Worm (Caenorhabditis elegans) whole organism, late embryonic: ENCODE data around the gene T16G1.9.

Experiments used
- C08G9.2 ChIP-seq: sonication (generic microtip); optimal IDR thresholded peaks from 2 replicates; lab custom pipeline; 2016; ENCODE audit warnings: mild to moderate bottlenecking, missing genetic modification characterization, moderate library complexity, missing compliant biosample characterization
- C38D4.7 ChIP-seq: fragments of 200-800 bp; sonication (Bioruptor generic); optimal IDR thresholded peaks from 2 replicates; lab custom pipeline; 2018; ENCODE audit warnings: mild to moderate bottlenecking, missing genetic modification characterization, moderate library complexity, missing compliant biosample characterization
- ceh-14 ChIP-seq: sonication (generic microtip); optimal IDR thresholded peaks from 2 replicates; lab custom pipeline; 2016; ENCODE audit warnings: missing genotype, missing genetic modification characterization, missing compliant biosample characterization
- ceh-19 ChIP-seq: fragments of 200-800 bp; sonication (Bioruptor generic); optimal IDR thresholded peaks from 2 replicates; lab custom pipeline; 2018; ENCODE audit warnings: mild to moderate bottlenecking, missing genetic modification characterization, missing compliant biosample characterization
- ceh-31 ChIP-seq: sonication (generic microtip); optimal IDR thresholded peaks from 2 replicates; lab custom pipeline; 2016; ENCODE audit warnings: missing genetic modification characterization, missing compliant biosample characterization
- ceh-34 ChIP-seq: sonication (generic microtip); optimal IDR thresholded peaks from 2 replicates; lab custom pipeline; 2016; ENCODE audit warnings: mild to moderate bottlenecking, missing genetic modification characterization, missing compliant biosample characterization
- ceh-45 ChIP-seq: fragments of 200-800 bp; sonication (Bioruptor generic); IDR thresholded peaks from 2 replicates; pipeline ENCODE4 v1.3.6; 2022; ENCODE audit warnings: missing genetic modification reagents, missing genetic modification characterization, missing compliant biosample characterization
- dmd-4 ChIP-seq: sonication (generic microtip); optimal IDR thresholded peaks from 2 replicates; lab custom pipeline; 2016; ENCODE audit warnings: borderline replicate concordance, missing genetic modification characterization, missing compliant biosample characterization
- dve-1 ChIP-seq: sonication (generic microtip); optimal IDR thresholded peaks from 2 replicates; lab custom pipeline; 2017; ENCODE audit warnings: antibody characterized with exemption, mild to moderate bottlenecking, missing genetic modification characterization, missing compliant biosample characterization
- fax-1 ChIP-seq: sonication (generic microtip); optimal IDR thresholded peaks from 2 replicates; lab custom pipeline; 2016; ENCODE audit warnings: missing genotype, missing genetic modification characterization, missing compliant biosample characterization
- fkh-10 ChIP-seq: fragments of 150-350 bp; optimal IDR thresholded peaks from 2 replicates; lab custom pipeline; 2014; ENCODE audit warnings: missing biosample characterization, missing genetic modification reagents, missing genetic modification characterization
- hlh-13 ChIP-seq: fragments of 200-800 bp; sonication (Bioruptor generic); optimal IDR thresholded peaks from 2 replicates; lab custom pipeline; 2018; ENCODE audit warnings: mild to moderate bottlenecking, missing genetic modification characterization, missing compliant biosample characterization
- hlh-15 ChIP-seq: sonication (generic microtip); optimal IDR thresholded peaks from 2 replicates; lab custom pipeline; 2016; ENCODE audit warnings: missing genetic modification characterization, missing compliant biosample characterization
- madf-2 ChIP-seq: sonication (generic microtip); optimal IDR thresholded peaks from 2 replicates; lab custom pipeline; 2017; ENCODE audit warnings: missing genetic modification characterization, missing compliant biosample characterization
- nfya-1 ChIP-seq: sonication (generic microtip); optimal IDR thresholded peaks from 2 replicates; lab custom pipeline; 2017; ENCODE audit warnings: missing genetic modification characterization, mild to moderate bottlenecking, missing compliant biosample characterization, antibody characterized with exemption, moderate library complexity
- npax-4 ChIP-seq: sonication (generic microtip); optimal IDR thresholded peaks from 2 replicates; lab custom pipeline; 2016; ENCODE audit warnings: missing genetic modification characterization, missing compliant biosample characterization
- pat-9 ChIP-seq: fragments of 200-800 bp; sonication (Bioruptor generic); optimal IDR thresholded peaks from 2 replicates; lab custom pipeline; 2018; ENCODE audit warnings: mild to moderate bottlenecking, missing genetic modification characterization, moderate library complexity, missing compliant biosample characterization
- pax-1 ChIP-seq: fragments of 150-350 bp; optimal IDR thresholded peaks from 2 replicates; lab custom pipeline; 2014; ENCODE audit warnings: missing biosample characterization, missing genetic modification characterization
- pros-1 ChIP-seq: fragments of 150-350 bp; optimal IDR thresholded peaks from 2 replicates; lab custom pipeline; 2014; ENCODE audit warnings: missing biosample characterization, missing genetic modification reagents, missing genetic modification characterization
- ref-2 ChIP-seq: sonication (generic microtip); optimal IDR thresholded peaks from 2 replicates; lab custom pipeline; 2016; ENCODE audit warnings: missing genetic modification characterization, missing compliant biosample characterization
- sox-2 ChIP-seq: fragments of 200-800 bp; sonication (Bioruptor generic); IDR thresholded peaks from 2 replicates; pipeline ENCODE4 v1.3.6; 2022; ENCODE audit warnings: missing genetic modification reagents, missing genetic modification characterization, missing compliant biosample characterization
- sox-4 ChIP-seq: sonication (generic microtip); optimal IDR thresholded peaks from 2 replicates; lab custom pipeline; 2017; ENCODE audit warnings: mild to moderate bottlenecking, missing genetic modification characterization, inconsistent platforms, missing compliant biosample characterization
- syd-9 ChIP-seq: sonication (generic microtip); optimal IDR thresholded peaks from 2 replicates; lab custom pipeline; 2016; ENCODE audit warnings: mild to moderate bottlenecking, missing genetic modification characterization, moderate library complexity, missing compliant biosample characterization
- tbx-2 ChIP-seq: sonication (generic microtip); optimal IDR thresholded peaks from 2 replicates; lab custom pipeline; 2016; ENCODE audit warnings: missing genetic modification characterization, missing compliant biosample characterization
- unc-3 ChIP-seq, 2 experiments: fragments of 200-800 bp in 1 of 2; sonication (Bioruptor generic) in 1 of 2; sonication (generic microtip) in 1 of 2; conservative IDR thresholded peaks in 1 of 2; optimal IDR thresholded peaks in 1 of 2; 2 replicates each; pipeline versions ENCODE4 v1.3.6 to Lab custom; 2016 to 2022; ENCODE audit warnings: missing compliant biosample characterization in 2 of 2, missing genetic modification characterization in 2 of 2, missing genetic modification reagents in 1 of 2
- unc-42 ChIP-seq: sonication (generic microtip); optimal IDR thresholded peaks from 2 replicates; lab custom pipeline; 2016; ENCODE audit warnings: missing genotype, missing genetic modification characterization, missing compliant biosample characterization
- unc-55 ChIP-seq: sonication (generic microtip); optimal IDR thresholded peaks from 2 replicates; lab custom pipeline; 2017; ENCODE audit warnings: missing biosample characterization, missing genetic modification reagents, missing genetic modification characterization

The T16G1.9 gene

ce11 chrV:12907436-12907835 lies 43.2 kb downstream of the T16G1.9 start:
- TF ChIP-seq unc-55 (GFP tag; lab: Kevin White, UChicago) (peak; percentile 73), dve-1 (tag; lab: Kevin White, UChicago) (no peak)

DNA sequence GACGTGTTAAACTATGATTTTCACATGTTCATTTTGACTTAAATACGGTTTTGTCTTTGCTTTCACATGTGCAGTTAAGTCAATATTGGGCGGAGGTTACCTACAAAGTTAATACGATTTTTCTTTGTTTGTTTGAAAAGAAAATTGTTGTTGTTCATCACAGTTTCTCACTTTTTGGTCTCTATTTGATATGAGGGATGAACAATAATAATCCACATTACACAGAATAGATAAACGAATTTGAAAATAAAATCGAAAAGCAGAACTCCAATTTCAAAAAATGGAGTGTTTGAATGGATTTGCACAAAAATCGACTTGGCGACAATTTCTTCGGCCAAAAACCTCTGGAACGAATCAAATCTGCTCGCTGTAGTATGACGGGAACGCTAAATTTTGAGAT lies 43.9 kb downstream of the T16G1.9 start, which contains the start of gene ttr-29:
ttr-29 (minus strand) TSS at position 101 of the 400 bp plus-strand sequence.
- TF ChIP-seq hlh-15 (tag; lab: Kevin White, UChicago) (no peak), ceh-45 (GFP tag; lab: Robert Waterston, UW) (no peak)

- TF ChIP-seq ceh-45 (GFP tag; lab: Robert Waterston, UW) (no peak), madf-2 (tag; lab: Kevin White, UChicago) (no peak)
These were observed 45.6 kb downstream of the T16G1.9 start, which contains the start of gene ttr-28 for ce11 chrV:12905074-12905473. Gene ttr-28 (minus strand): TSS chrV:12905174.

DNA sequence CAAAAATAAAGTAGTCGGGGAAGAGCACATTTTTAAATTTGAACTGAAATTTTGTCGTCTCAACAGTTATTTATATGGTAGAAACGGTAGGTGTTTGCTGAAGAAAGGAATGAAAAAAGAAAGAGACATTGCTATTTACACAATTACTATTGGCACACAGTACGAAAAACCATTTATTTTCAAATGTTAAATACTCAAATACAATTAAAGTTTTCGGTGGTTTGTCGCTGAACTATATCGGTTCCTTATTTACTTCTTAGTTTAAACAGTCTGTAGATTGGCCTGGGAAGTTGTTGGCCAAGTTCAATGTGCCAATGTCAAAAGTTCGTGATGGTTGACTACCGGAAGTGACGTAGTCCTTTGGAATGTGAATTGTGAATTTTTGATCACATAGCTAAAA lies 46.6 kb downstream of the T16G1.9 start, which contains the start of gene ttr-27:
ttr-27 (minus strand) TSS at position 45 of the 400 bp plus-strand sequence.
- TF ChIP-seq sox-2 (GFP tag; lab: Robert Waterston, UW) = no peak
- TF ChIP-seq hlh-15 (tag; lab: Kevin White, UChicago) = no peak
- TF ChIP-seq pros-1 (tag; lab: Kevin White, UChicago) = no peak
- TF ChIP-seq hlh-13 (GFP tag; lab: Kevin White, UChicago) = no peak
- TF ChIP-seq dmd-4 = no peak
- TF ChIP-seq fax-1 (tag; lab: Kevin White, UChicago) = no peak
- no peak for TF ChIP-seq pat-9 (tag; lab: Kevin White, UChicago)
- TF ChIP-seq syd-9 (tag; lab: Kevin White, UChicago) = no peak
- TF ChIP-seq ref-2 (tag; lab: Kevin White, UChicago) = no peak
- TF ChIP-seq ceh-34 (tag; lab: Kevin White, UChicago) = no peak

DNA sequence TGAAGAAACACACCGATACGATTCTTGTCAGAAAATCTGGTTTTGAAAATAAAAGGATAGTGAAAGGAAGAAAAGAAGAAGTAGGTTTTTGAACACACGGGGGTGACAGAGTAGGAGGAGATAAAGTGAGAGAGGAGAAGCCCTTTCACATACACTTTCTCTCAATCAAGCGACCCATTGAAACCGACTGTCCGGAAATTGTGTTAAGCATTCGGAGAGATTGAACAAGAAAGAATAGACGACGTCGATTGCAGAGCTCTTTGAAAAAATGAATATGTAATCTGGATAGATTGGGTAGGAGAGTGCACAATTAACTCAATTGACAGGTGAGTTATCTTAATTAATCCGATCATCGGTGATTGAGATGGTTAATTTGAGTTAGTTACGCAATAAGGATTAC lies 49.4 kb downstream of the T16G1.9 start:
- TF ChIP-seq unc-42 (tag; lab: Kevin White, UChicago) (peak; percentile 95), sox-4 (tag; lab: Kevin White, UChicago) (no peak)

ce11 chrV:12898583-12899232 lies 52.0 kb downstream of the T16G1.9 start:
- no peak for TF ChIP-seq pros-1 (tag; lab: Kevin White, UChicago)
- peak; percentile 40 for TF ChIP-seq ceh-19 (GFP tag; lab: Kevin White, UChicago)
- peak; percentile 47 for TF ChIP-seq ceh-34 (tag; lab: Kevin White, UChicago)

- TF ChIP-seq fkh-10 (no peak), ceh-19 (GFP tag; lab: Kevin White, UChicago) (no peak), pax-1 (peak; percentile 55), C08G9.2 (tag; lab: Kevin White, UChicago) (no peak), C38D4.7 (GFP tag; lab: Kevin White, UChicago) (no peak), nfya-1 (tag; lab: Kevin White, UChicago) (no peak), unc-42 (tag; lab: Kevin White, UChicago) (peak; percentile 92), ceh-14 (tag; lab: Kevin White, UChicago) (no peak), unc-55 (GFP tag; lab: Kevin White, UChicago) (no peak), npax-4 (no peak), tbx-2 (tag; lab: Kevin White, UChicago) (peak; percentile 27), ceh-31 (peak; percentile 64), unc-3 (GFP tag; conservative IDR thresholded peaks at IDR 0.05; lab: Robert Waterston, UW) (no peak), unc-3 (tag; optimal IDR thresholded peaks at IDR 0.05; lab: Kevin White, UChicago) (no peak)
These were observed 53.3 kb downstream of the T16G1.9 start for ce11 chrV:12897338-12897737.
